Worm (Caenorhabditis elegans): ENCODE data around the gene K07D4.2.
A peak's percentile ranks its signal among the peaks of the same experiment; 100 is the strongest.

Gene K07D4.2

ce11 chrII:4011518-4011917 lies 33.8 kb downstream of the K07D4.2 start:
- no peak for TF ChIP-seq flt-1 (GFP tag; IDR thresholded peaks at IDR 0.05)
- no peak for TF ChIP-seq tbx-11 (GFP tag; IDR thresholded peaks at IDR 0.05)
- no peak for TF ChIP-seq hnd-1 (tag; optimal IDR thresholded peaks at IDR 0.05)
- no peak for TF ChIP-seq scrt-1 (GFP tag; IDR thresholded peaks at IDR 0.05)
- TF ChIP-seq hmg-4 (GFP tag; optimal IDR thresholded peaks at IDR 0.05), result no peak
- TF ChIP-seq hmbx-1 (tag; optimal IDR thresholded peaks at IDR 0.05), result no peak
- no peak for TF ChIP-seq B0310.2 (tag; optimal IDR thresholded peaks at IDR 0.05)

ce11 chrII:4007972-4008371 lies 37.3 kb downstream of the K07D4.2 start:
- TF ChIP-seq tbx-11 (GFP tag; IDR thresholded peaks at IDR 0.05) (no peak), aly-1 (tag; optimal IDR thresholded peaks at IDR 0.05) (no peak), F13C5.2 (tag; optimal IDR thresholded peaks at IDR 0.05) (no peak), tra-4 (tag; optimal IDR thresholded peaks at IDR 0.05) (no peak), ets-7 (tag; optimal IDR thresholded peaks at IDR 0.05) (no peak), sea-1 (GFP tag; conservative IDR thresholded peaks at IDR 0.05) (no peak)

ce11 chrII:4004614-4005013 lies 40.7 kb downstream of the K07D4.2 start, which contains the start of gene ephx-1:
Gene ephx-1 (plus strand): TSS chrII:4004914.
- TF ChIP-seq flt-1 (GFP tag; IDR thresholded peaks at IDR 0.05) (no peak), hnd-1 (tag; optimal IDR thresholded peaks at IDR 0.05) (no peak), tra-4 (tag; optimal IDR thresholded peaks at IDR 0.05) (no peak), hmg-4 (GFP tag; optimal IDR thresholded peaks at IDR 0.05) (no peak), hmbx-1 (tag; optimal IDR thresholded peaks at IDR 0.05) (no peak), tbx-37 (GFP tag; conservative IDR thresholded peaks at IDR 0.05) (no peak), pes-1 (GFP tag; IDR thresholded peaks at IDR 0.05) (no peak), ets-7 (tag; optimal IDR thresholded peaks at IDR 0.05) (no peak), ceh-36 (tag; optimal IDR thresholded peaks at IDR 0.05) (no peak), sea-1 (GFP tag; conservative IDR thresholded peaks at IDR 0.05) (no peak), ceh-13 (GFP tag; optimal IDR thresholded peaks at IDR 0.05) (no peak), B0310.2 (tag; optimal IDR thresholded peaks at IDR 0.05) (no peak), ama-1 (optimal IDR thresholded peaks at IDR 0.05) (no peak), scrt-1 (GFP tag; IDR thresholded peaks at IDR 0.05) (no peak), tbx-11 (GFP tag; IDR thresholded peaks at IDR 0.05) (no peak)

ce11 chrII:4002134-4002533 lies 43.2 kb downstream of the K07D4.2 start:
- no peak for TF ChIP-seq B0310.2 (tag; optimal IDR thresholded peaks at IDR 0.05)
- no peak for TF ChIP-seq sea-1 (GFP tag; conservative IDR thresholded peaks at IDR 0.05)
- TF ChIP-seq flt-1 (GFP tag; IDR thresholded peaks at IDR 0.05), result no peak
- TF ChIP-seq hmg-4 (GFP tag; optimal IDR thresholded peaks at IDR 0.05), result no peak
- TF ChIP-seq pes-1 (GFP tag; IDR thresholded peaks at IDR 0.05), result no peak
- TF ChIP-seq ama-1 (optimal IDR thresholded peaks at IDR 0.05), result no peak

- TF ChIP-seq hmg-4 (GFP tag; optimal IDR thresholded peaks at IDR 0.05) (no peak), aly-1 (tag; optimal IDR thresholded peaks at IDR 0.05) (no peak), B0310.2 (tag; optimal IDR thresholded peaks at IDR 0.05) (no peak), scrt-1 (GFP tag; IDR thresholded peaks at IDR 0.05) (no peak), F13C5.2 (tag; optimal IDR thresholded peaks at IDR 0.05) (no peak), hmbx-1 (tag; optimal IDR thresholded peaks at IDR 0.05) (no peak)
These were observed 44.9 kb downstream of the K07D4.2 start for ce11 chrII:4000430-4000829.

ce11 chrII:3999537-3999936 lies 45.8 kb downstream of the K07D4.2 start:
- TF ChIP-seq F13C5.2 (tag; optimal IDR thresholded peaks at IDR 0.05), result peak; percentile 25
- TF ChIP-seq pes-1 (GFP tag; IDR thresholded peaks at IDR 0.05), result no peak
- TF ChIP-seq ceh-36 (tag; optimal IDR thresholded peaks at IDR 0.05), result no peak
- TF ChIP-seq scrt-1 (GFP tag; IDR thresholded peaks at IDR 0.05), result peak; percentile 63; the same call in 1 of the 2 replicates
- TF ChIP-seq tbx-11 (GFP tag; IDR thresholded peaks at IDR 0.05), result no peak
- no peak for TF ChIP-seq hnd-1 (tag; optimal IDR thresholded peaks at IDR 0.05)
- TF ChIP-seq hmg-4 (GFP tag; optimal IDR thresholded peaks at IDR 0.05), result peak; percentile 54

ce11 chrII:3996005-3996404 lies 49.3 kb downstream of the K07D4.2 start, which contains the start of gene clc-22:
Gene clc-22 (minus strand): TSS chrII:3996075.
- TF ChIP-seq hmg-4 (GFP tag; optimal IDR thresholded peaks at IDR 0.05), result no peak
- TF ChIP-seq flt-1 (GFP tag; IDR thresholded peaks at IDR 0.05), result no peak
- no peak for TF ChIP-seq F13C5.2 (tag; optimal IDR thresholded peaks at IDR 0.05)
- no peak for TF ChIP-seq tbx-11 (GFP tag; IDR thresholded peaks at IDR 0.05)
- no peak for TF ChIP-seq tra-4 (tag; optimal IDR thresholded peaks at IDR 0.05)
- TF ChIP-seq ets-7 (tag; optimal IDR thresholded peaks at IDR 0.05), result no peak
- no peak for TF ChIP-seq ama-1 (optimal IDR thresholded peaks at IDR 0.05)
